Fruit fly (Drosophila melanogaster): ENCODE measurements around the gene CG12795.

DNA sequence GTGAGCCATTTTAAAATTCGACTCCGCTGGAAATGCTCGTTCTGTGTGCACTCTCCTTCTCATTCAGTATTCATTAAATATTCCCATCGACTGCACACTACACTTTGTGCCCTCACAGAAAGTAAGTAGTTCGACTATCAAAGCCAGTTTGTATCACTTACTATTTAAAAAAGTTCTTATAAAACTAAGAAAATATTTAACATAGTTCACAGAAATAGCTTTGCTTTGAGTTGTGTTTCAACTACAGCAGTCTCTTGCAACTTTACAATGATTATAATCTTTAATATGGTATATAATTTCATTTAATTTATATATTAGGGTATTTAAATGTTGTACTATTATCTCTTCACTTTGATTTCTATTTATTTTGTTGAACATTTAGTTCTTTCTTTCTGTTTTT, 12.8 kb upstream of the CG12795 start:
- TF ChIP-seq Hr78 (GFP tag; optimal IDR thresholded peaks at IDR 0.05), result no peak
- no peak for TF ChIP-seq lola (GFP tag; optimal IDR thresholded peaks at IDR 0.05)
- no peak for TF ChIP-seq ey (GFP tag; optimal IDR thresholded peaks at IDR 0.05)
